Fruit fly (Drosophila melanogaster) whole organism, adult: Measurements from ENCODE around the gene Mvd.

Experiments used
- CG12768 ChIP-seq: fragments of 200-800 bp; sonication (Bioruptor generic); optimal IDR thresholded peaks from 2 replicates; lab custom pipeline; 2017; ENCODE audit warnings: missing biosample characterization, missing genetic modification characterization, mild to moderate bottlenecking, moderate library complexity, missing genetic modification reagents
- CG14711 ChIP-seq: fragments of 200-800 bp; sonication (Bioruptor generic); optimal IDR thresholded peaks from 2 replicates; lab custom pipeline; 2018; ENCODE audit warnings: missing biosample characterization, mild to moderate bottlenecking, missing genetic modification characterization, moderate library complexity
- CG1620 ChIP-seq: fragments of 200-800 bp; sonication (Bioruptor generic); optimal IDR thresholded peaks from 2 replicates; lab custom pipeline; 2016; ENCODE audit warnings: missing biosample characterization, missing genetic modification characterization
- CG5204 ChIP-seq: fragments of 200-800 bp; sonication (Bioruptor generic); optimal IDR thresholded peaks from 2 replicates; lab custom pipeline; 2016; ENCODE audit warnings: missing biosample characterization, missing genetic modification characterization
- CG7045 ChIP-seq: fragments of 200-800 bp; sonication (Bioruptor generic); optimal IDR thresholded peaks from 2 replicates; lab custom pipeline; 2017; ENCODE audit warnings: missing biosample characterization, mild to moderate bottlenecking, missing genetic modification characterization
- Clk ChIP-seq: fragments of 200-800 bp; sonication (Bioruptor generic); optimal IDR thresholded peaks from 2 replicates; lab custom pipeline; 2017; ENCODE audit warnings: missing biosample characterization, missing genetic modification characterization
- Crg-1 ChIP-seq: fragments of 200-800 bp; sonication (Bioruptor generic); optimal IDR thresholded peaks from 2 replicates; lab custom pipeline; 2016; ENCODE audit warnings: missing biosample characterization, missing genetic modification characterization
- cic ChIP-seq: fragments of 200-800 bp; sonication (Bioruptor generic); optimal IDR thresholded peaks from 2 replicates; lab custom pipeline; 2017; ENCODE audit warnings: missing biosample characterization, mild to moderate bottlenecking, missing genetic modification characterization, moderate library complexity
- kay ChIP-seq: fragments of 200-800 bp; sonication (Bioruptor generic); peaks from one replicate; lab custom pipeline; 2016; ENCODE audit warnings: missing biosample characterization, missing genetic modification characterization, borderline replicate concordance
- ovo ChIP-seq: fragments of 200-800 bp; sonication (Bioruptor generic); optimal IDR thresholded peaks from 2 replicates; lab custom pipeline; 2016; ENCODE audit warnings: missing biosample characterization, missing genetic modification characterization
- pad ChIP-seq: fragments of 200-800 bp; sonication (Bioruptor generic); optimal IDR thresholded peaks from 3 replicates; lab custom pipeline; 2017; ENCODE audit warnings: missing biosample characterization, missing genetic modification characterization, mild to moderate bottlenecking, moderate library complexity, missing genetic modification reagents
- tj ChIP-seq: fragments of 200-800 bp; sonication (Bioruptor generic); optimal IDR thresholded peaks from 3 replicates; lab custom pipeline; 2017; ENCODE audit warnings: missing biosample characterization, mild to moderate bottlenecking, missing genetic modification characterization, moderate library complexity

DNA sequence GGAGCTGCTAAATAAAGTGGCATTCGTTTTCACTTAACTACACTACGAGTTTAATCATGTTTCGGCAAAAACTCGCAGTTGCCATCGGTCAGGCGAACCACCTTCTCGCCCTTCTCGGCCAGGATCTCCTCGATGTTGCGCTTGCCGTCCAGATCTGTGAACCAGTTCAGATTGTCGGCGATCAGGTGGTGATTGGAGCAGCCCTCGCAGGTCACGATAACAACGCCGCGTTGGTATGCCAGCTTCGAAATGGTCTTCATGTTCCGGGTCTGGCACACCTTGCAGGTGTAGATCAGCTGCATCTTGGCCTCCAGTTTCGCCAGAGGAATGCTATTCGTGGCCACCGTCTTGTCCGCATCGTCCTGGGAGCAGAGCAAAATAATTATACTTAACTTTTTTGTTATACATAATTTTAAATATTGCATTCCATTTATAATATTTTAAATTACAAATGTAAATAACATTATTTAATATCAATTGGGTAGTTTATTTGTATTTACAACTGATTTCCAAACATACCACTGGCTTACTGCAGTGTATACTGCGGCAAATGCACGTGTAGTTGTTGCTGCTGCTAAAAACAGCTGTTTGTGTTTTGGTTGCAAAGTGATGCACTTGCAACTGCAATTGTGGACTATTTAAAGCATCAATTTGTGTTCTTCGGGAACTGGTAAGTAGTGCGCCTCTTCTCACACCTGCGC, 15.6 kb upstream of the Mvd start:
- no peak for TF ChIP-seq Crg-1 (GFP tag; lab: Kevin White, UChicago)
- TF ChIP-seq CG1620 (GFP tag; lab: Kevin White, UChicago): no peak
- no peak for TF ChIP-seq CG7045 (GFP tag; lab: Kevin White, UChicago)
- no peak for TF ChIP-seq kay (GFP tag; lab: Kevin White, UChicago)
- TF ChIP-seq cic: no peak
- no peak for TF ChIP-seq tj (GFP tag; lab: Kevin White, UChicago)
- no peak for TF ChIP-seq ovo (GFP tag; lab: Kevin White, UChicago)
- no peak for TF ChIP-seq CG14711 (tag; lab: Kevin White, UChicago)
- TF ChIP-seq CG12768 (GFP tag; lab: Kevin White, UChicago): no peak
- no peak for TF ChIP-seq CG5204 (GFP tag; lab: Kevin White, UChicago)
- no peak for TF ChIP-seq Clk (GFP tag; lab: Kevin White, UChicago)
- no peak for TF ChIP-seq pad
